Fruit fly (Drosophila melanogaster): ENCODE results near the gene Ubr3.
A peak's percentile ranks its signal among the peaks of the same experiment; 100 is the strongest.

Ubr3 gene

dm6 chrX:7978027-7978426 lies 42.3 kb downstream of the Ubr3 start (continued):
- TF ChIP-seq sc (optimal IDR thresholded peaks at IDR 0.05), result no peak
- peak; percentile 12 for TF ChIP-seq sc (GFP tag; optimal IDR thresholded peaks at IDR 0.05)
- no peak for TF ChIP-seq CG34224 (GFP tag; IDR thresholded peaks at IDR 0.05; ENCODE audit: partially characterized antibody)
- TF ChIP-seq ftz-f1 (GFP tag; optimal IDR thresholded peaks at IDR 0.05), result no peak
- TF ChIP-seq CG10267 (tag; optimal IDR thresholded peaks at IDR 0.05), result peak; percentile 10
- no peak for TF ChIP-seq Doc2 (GFP tag; IDR thresholded peaks at IDR 0.05)
- TF ChIP-seq Mrtf (GFP tag; IDR thresholded peaks at IDR 0.05), result no peak
- peak; percentile 39 for TF ChIP-seq Sox102F (GFP tag; optimal IDR thresholded peaks at IDR 0.05)
- no peak for TF ChIP-seq CG1024 (GFP tag; IDR thresholded peaks at IDR 0.05)
- TF ChIP-seq CG8478 (optimal IDR thresholded peaks at IDR 0.05), result no peak
- TF ChIP-seq Asciz (GFP tag; optimal IDR thresholded peaks at IDR 0.05), result peak; percentile 30

DNA sequence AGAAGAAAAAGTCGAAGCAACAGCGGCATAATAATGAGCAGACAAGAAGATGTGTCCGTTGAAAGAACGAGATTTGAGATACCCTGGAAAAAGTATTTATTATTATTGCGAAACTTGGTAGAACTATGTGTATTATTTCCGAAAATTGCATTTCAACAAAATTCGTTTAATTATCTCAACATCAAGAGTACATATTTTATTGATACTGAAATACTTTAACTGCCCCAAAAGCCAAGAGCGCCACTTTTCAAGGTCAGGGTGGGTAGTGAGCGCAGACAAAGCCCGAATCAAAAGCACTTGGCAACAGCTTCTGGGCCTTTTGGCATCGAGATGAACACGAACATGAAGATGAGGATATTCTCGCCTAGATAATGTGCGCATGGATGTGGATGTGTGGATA lies 43.5 kb downstream of the Ubr3 start:
- TF ChIP-seq B-H2 (GFP tag; optimal IDR thresholded peaks at IDR 0.05), result no peak
- TF ChIP-seq CG12744 (GFP tag; optimal IDR thresholded peaks at IDR 0.05), result no peak
- TF ChIP-seq hkb (optimal IDR thresholded peaks at IDR 0.05), result no peak
- no peak for TF ChIP-seq hkb (GFP tag; IDR thresholded peaks at IDR 0.05)
- no peak for TF ChIP-seq CG12155 (GFP tag; optimal IDR thresholded peaks at IDR 0.05)
- TF ChIP-seq Hand (GFP tag; optimal IDR thresholded peaks at IDR 0.05), result no peak
- TF ChIP-seq CG4282 (GFP tag; optimal IDR thresholded peaks at IDR 0.05), result no peak
- TF ChIP-seq pb (GFP tag; optimal IDR thresholded peaks at IDR 0.05), result no peak
- TF ChIP-seq CG12299 (tag; optimal IDR thresholded peaks at IDR 0.05), result no peak
- TF ChIP-seq Xbp1 (GFP tag; optimal IDR thresholded peaks at IDR 0.05), result no peak
- no peak for TF ChIP-seq Poxn (GFP tag; IDR thresholded peaks at IDR 0.05)
- no peak for TF ChIP-seq CG17612 (GFP tag; IDR thresholded peaks at IDR 0.05)
- TF ChIP-seq ssp (GFP tag; IDR thresholded peaks at IDR 0.05), result no peak
- no peak for TF ChIP-seq vfl (GFP tag; optimal IDR thresholded peaks at IDR 0.05)
- no peak for TF ChIP-seq ato (GFP tag; IDR thresholded peaks at IDR 0.05; ENCODE audit: partially characterized antibody)
- TF ChIP-seq CG11695 (GFP tag; IDR thresholded peaks at IDR 0.05), result no peak
- no peak for TF ChIP-seq CG12236 (GFP tag; optimal IDR thresholded peaks at IDR 0.05)
- TF ChIP-seq mld (GFP tag; IDR thresholded peaks at IDR 0.05; ENCODE audit: partially characterized antibody), result no peak
- no peak for TF ChIP-seq D19A (tag; optimal IDR thresholded peaks at IDR 0.05)

DNA sequence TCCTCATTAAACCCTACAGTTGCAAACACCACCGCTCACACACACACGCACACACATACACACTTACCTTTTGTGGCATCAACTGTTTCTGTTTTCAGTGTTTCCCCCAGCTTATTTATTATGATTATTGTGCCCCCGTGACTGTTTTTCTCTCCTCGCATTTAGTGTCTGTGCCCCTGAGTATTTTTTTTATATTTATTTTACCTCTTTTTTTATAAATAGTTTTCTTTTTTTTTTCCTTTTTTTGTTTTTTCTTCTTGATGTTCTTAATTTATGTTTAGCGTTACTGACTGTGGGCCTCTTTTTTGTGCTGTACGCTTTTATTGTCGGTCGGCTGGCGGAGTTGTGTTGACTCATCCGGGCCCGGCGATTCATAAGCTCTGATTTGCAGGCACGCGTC lies 45.1 kb downstream of the Ubr3 start:
- TF ChIP-seq Ets65A (GFP tag), result peak; percentile 38
- peak in 1 of 2 experiments; percentile 39 for TF ChIP-seq bsh (GFP tag; optimal IDR thresholded peaks at IDR 0.05)
- peak; percentile 95 for TF ChIP-seq nom (GFP tag; optimal IDR thresholded peaks at IDR 0.05)
- TF ChIP-seq hth (optimal IDR thresholded peaks at IDR 0.05), result no peak

dm6 chrX:7986551-7986950 lies 50.9 kb downstream of the Ubr3 start:
- TF ChIP-seq Six4 (GFP tag; optimal IDR thresholded peaks at IDR 0.05), result no peak
- TF ChIP-seq ssp (GFP tag; IDR thresholded peaks at IDR 0.05), result no peak
- TF ChIP-seq Dip3 (GFP tag; optimal IDR thresholded peaks at IDR 0.05), result no peak
- TF ChIP-seq Rfx (GFP tag; IDR thresholded peaks at IDR 0.05), result 0 out of 2 replicates have a peak, but pooled peaks have one; percentile 12
- TF ChIP-seq Hr78 (GFP tag; optimal IDR thresholded peaks at IDR 0.05), result no peak
- TF ChIP-seq D19B (GFP tag; optimal IDR thresholded peaks at IDR 0.05), result no peak
- no peak for TF ChIP-seq slou (GFP tag; optimal IDR thresholded peaks at IDR 0.05)
- no peak for TF ChIP-seq CG17359 (tag; optimal IDR thresholded peaks at IDR 0.05)
- TF ChIP-seq Blimp-1 (GFP tag; optimal IDR thresholded peaks at IDR 0.05), result no peak
- TF ChIP-seq CG18262 (tag; optimal IDR thresholded peaks at IDR 0.05), result no peak
- no peak for TF ChIP-seq CG11695 (GFP tag; IDR thresholded peaks at IDR 0.05)
- no peak for TF ChIP-seq CG4820 (GFP tag; optimal IDR thresholded peaks at IDR 0.05)
- TF ChIP-seq CG2116 (GFP tag; optimal IDR thresholded peaks at IDR 0.05), result peak; percentile 96
- TF ChIP-seq Max (GFP tag; optimal IDR thresholded peaks at IDR 0.05), result no peak
- TF ChIP-seq Ets97D (GFP tag; optimal IDR thresholded peaks at IDR 0.05), result peak; percentile 72
- TF ChIP-seq ATbp (GFP tag; optimal IDR thresholded peaks at IDR 0.05), result no peak
- TF ChIP-seq exex (tag; optimal IDR thresholded peaks at IDR 0.05), result no peak
- peak; percentile 16 for TF ChIP-seq CoRest (tag; optimal IDR thresholded peaks at IDR 0.05)

All from whole organism, embryonic.